Worm (Caenorhabditis elegans) whole organism, early embryonic: ENCODE measurements around the gene gldi-5.

Experiments used
- B0310.2 ChIP-seq: sonication (generic microtip); optimal IDR thresholded peaks from 2 replicates; lab custom pipeline; 2016; ENCODE audit warnings: mild to moderate bottlenecking, missing genetic modification characterization, missing compliant biosample characterization
- F13C5.2 ChIP-seq: sonication (generic microtip); optimal IDR thresholded peaks from 2 replicates; lab custom pipeline; 2017; ENCODE audit warnings: mild to moderate bottlenecking, missing genetic modification characterization, inconsistent platforms, missing compliant biosample characterization
- aly-1 ChIP-seq: sonication (generic microtip); optimal IDR thresholded peaks from 2 replicates; lab custom pipeline; 2016; ENCODE audit warnings: missing genetic modification characterization, missing compliant biosample characterization
- ama-1 ChIP-seq: fragments of 150-350 bp; optimal IDR thresholded peaks from 2 replicates; lab custom pipeline; 2014
- ceh-13 ChIP-seq: fragments of 200-800 bp; sonication (Bioruptor generic); optimal IDR thresholded peaks from 2 replicates; lab custom pipeline; 2018; ENCODE audit warnings: mild to moderate bottlenecking, missing genetic modification characterization, missing compliant biosample characterization
- ceh-36 ChIP-seq: sonication (generic microtip); optimal IDR thresholded peaks from 2 replicates; lab custom pipeline; 2016; ENCODE audit warnings: missing genetic modification characterization, inconsistent platforms, missing compliant biosample characterization
- ets-7 ChIP-seq: sonication (generic microtip); optimal IDR thresholded peaks from 2 replicates; lab custom pipeline; 2016; ENCODE audit warnings: missing genotype, missing genetic modification characterization, missing compliant biosample characterization
- flt-1 ChIP-seq: fragments of 200-800 bp; sonication (Bioruptor generic); IDR thresholded peaks from 2 replicates; pipeline ENCODE4 v1.3.6; 2022; ENCODE audit warnings: missing genetic modification characterization, missing compliant biosample characterization
- hmbx-1 ChIP-seq: sonication (generic microtip); optimal IDR thresholded peaks from 2 replicates; lab custom pipeline; 2016; ENCODE audit warnings: mild to moderate bottlenecking, missing genetic modification characterization, missing compliant biosample characterization
- hmg-4 ChIP-seq: fragments of 200-800 bp; sonication (Bioruptor generic); optimal IDR thresholded peaks from 2 replicates; lab custom pipeline; 2018; ENCODE audit warnings: mild to moderate bottlenecking, missing genetic modification characterization, missing compliant biosample characterization
- hnd-1 ChIP-seq: sonication (generic microtip); optimal IDR thresholded peaks from 2 replicates; lab custom pipeline; 2016; ENCODE audit warnings: missing genetic modification characterization, missing compliant biosample characterization
- pes-1 ChIP-seq: fragments of 200-800 bp; sonication (Bioruptor generic); IDR thresholded peaks from 2 replicates; pipeline ENCODE4 v1.3.6; 2022; ENCODE audit warnings: missing genetic modification reagents, missing genetic modification characterization, missing compliant biosample characterization
- scrt-1 ChIP-seq: fragments of 200-800 bp; sonication (Bioruptor generic); IDR thresholded peaks from 2 replicates; pipeline ENCODE4 v1.3.6; 2022; ENCODE audit warnings: missing genetic modification characterization, missing compliant biosample characterization
- sea-1 ChIP-seq: fragments of 200-800 bp; sonication (Bioruptor generic); conservative IDR thresholded peaks from 2 replicates; pipeline ENCODE4 v1.3.6; 2022; ENCODE audit warnings: missing genetic modification characterization, missing compliant biosample characterization
- tbx-11 ChIP-seq: fragments of 200-800 bp; sonication (Bioruptor generic); IDR thresholded peaks from 2 replicates; pipeline ENCODE4 v1.3.6; 2022; ENCODE audit warnings: missing genetic modification characterization, missing compliant biosample characterization
- tbx-37 ChIP-seq: fragments of 200-800 bp; sonication (Bioruptor generic); conservative IDR thresholded peaks from 2 replicates; pipeline ENCODE4 v1.3.6; 2022; ENCODE audit warnings: missing genetic modification reagents, missing genetic modification characterization, missing compliant biosample characterization
- tra-4 ChIP-seq: sonication (generic microtip); optimal IDR thresholded peaks from 2 replicates; lab custom pipeline; 2017; ENCODE audit warnings: missing genetic modification characterization, missing compliant biosample characterization

Gene gldi-5

ce11 chrIII:3677378-3677777 is 48.9 kb downstream of the gldi-5 start:
- TF ChIP-seq ama-1: no peak
- peak; percentile 29 for TF ChIP-seq hmg-4 (GFP tag; lab: Kevin White, UChicago)
- 0 out of 2 replicates have a peak, but pooled peaks have one; percentile 12 for TF ChIP-seq flt-1 (GFP tag; lab: Robert Waterston, UW)
- no peak for TF ChIP-seq ceh-13 (GFP tag; lab: Kevin White, UChicago)
- no peak for TF ChIP-seq pes-1 (GFP tag; lab: Robert Waterston, UW)

ce11 chrIII:3675480-3675879 is 50.8 kb downstream of the gldi-5 start:
- TF ChIP-seq ets-7 (tag; lab: Kevin White, UChicago): no peak
- no peak for TF ChIP-seq ama-1
- TF ChIP-seq ceh-13 (GFP tag; lab: Kevin White, UChicago): no peak
- TF ChIP-seq tbx-11 (GFP tag; lab: Robert Waterston, UW): no peak
- TF ChIP-seq flt-1 (GFP tag; lab: Robert Waterston, UW): no peak
- no peak for TF ChIP-seq hmg-4 (GFP tag; lab: Kevin White, UChicago)
- no peak for TF ChIP-seq B0310.2 (tag; lab: Kevin White, UChicago)
- no peak for TF ChIP-seq F13C5.2
- TF ChIP-seq aly-1 (tag; lab: Kevin White, UChicago): no peak
- TF ChIP-seq tra-4 (tag; lab: Kevin White, UChicago): no peak
- TF ChIP-seq tbx-37 (GFP tag; lab: Robert Waterston, UW): no peak
- TF ChIP-seq pes-1 (GFP tag; lab: Robert Waterston, UW): no peak
- TF ChIP-seq hnd-1 (tag; lab: Kevin White, UChicago): no peak
- no peak for TF ChIP-seq scrt-1 (GFP tag; lab: Robert Waterston, UW)
- no peak for TF ChIP-seq hmbx-1 (tag; lab: Kevin White, UChicago)
- no peak for TF ChIP-seq sea-1 (GFP tag; lab: Robert Waterston, UW)
- TF ChIP-seq ceh-36: no peak
